Fruit fly (Drosophila melanogaster) whole organism, embryonic: ENCODE measurements around the gene VhaPPA1-2.

ENCODE experiments used
- Antp ChIP-seq: fragments of 200-800 bp; sonication (Bioruptor generic); optimal IDR thresholded peaks from 3 replicates; lab custom pipeline; 2016; ENCODE audit warnings: missing biosample characterization, missing genetic modification characterization
- Atf-2 ChIP-seq: fragments of 200-800 bp; sonication (Bioruptor generic); optimal IDR thresholded peaks from 2 replicates; lab custom pipeline; 2016; ENCODE audit warnings: missing biosample characterization, missing genetic modification characterization
- CG10147 ChIP-seq: fragments of 200-800 bp; sonication (Bioruptor generic); optimal IDR thresholded peaks from 2 replicates; lab custom pipeline; 2019; ENCODE audit warnings: missing biosample characterization, mild to moderate bottlenecking, missing genetic modification characterization, moderate library complexity
- CG10267 ChIP-seq: fragments of 200-800 bp; sonication (Bioruptor generic); optimal IDR thresholded peaks from 2 replicates; lab custom pipeline; 2018; ENCODE audit warnings: missing biosample characterization, mild to moderate bottlenecking, missing genetic modification characterization, moderate library complexity
- CG10654 ChIP-seq: fragments of 200-800 bp; sonication (Bioruptor generic); optimal IDR thresholded peaks from 2 replicates; lab custom pipeline; 2016; ENCODE audit warnings: missing biosample characterization, missing genetic modification characterization
- CG11247 ChIP-seq: fragments of 200-800 bp; sonication (Bioruptor generic); IDR thresholded peaks from 2 replicates; pipeline ENCODE4 v1.3.6; 2022; ENCODE audit warnings: missing biosample characterization, missing genetic modification characterization
- CG11723 ChIP-seq: fragments of 200-800 bp; sonication (Bioruptor generic); optimal IDR thresholded peaks from 2 replicates; lab custom pipeline; 2017; ENCODE audit warnings: missing biosample characterization, mild to moderate bottlenecking, missing genetic modification characterization
- CG12104 ChIP-seq: fragments of 200-800 bp; sonication (Bioruptor generic); optimal IDR thresholded peaks from 3 replicates; lab custom pipeline; 2016; ENCODE audit warnings: missing biosample characterization, missing genetic modification characterization
- CG13894 ChIP-seq: fragments of 200-800 bp; sonication (Bioruptor generic); optimal IDR thresholded peaks from 3 replicates; lab custom pipeline; 2018; ENCODE audit warnings: missing biosample characterization, mild to moderate bottlenecking, missing genetic modification characterization, moderate library complexity
- CG15011 ChIP-seq: fragments of 200-800 bp; sonication (Bioruptor generic); optimal IDR thresholded peaks from 3 replicates; lab custom pipeline; 2018; ENCODE audit warnings: missing biosample characterization, mild to moderate bottlenecking, missing genetic modification characterization
- CG16863 ChIP-seq: fragments of 200-800 bp; sonication (Bioruptor generic); optimal IDR thresholded peaks from 3 replicates; lab custom pipeline; 2016; ENCODE audit warnings: missing biosample characterization, missing genetic modification characterization
- CG17568 ChIP-seq: fragments of 200-800 bp; sonication (Bioruptor generic); optimal IDR thresholded peaks from 2 replicates; lab custom pipeline; 2018; ENCODE audit warnings: missing biosample characterization, mild to moderate bottlenecking, missing genetic modification characterization, moderate library complexity
- CG1792 ChIP-seq: fragments of 200-800 bp; sonication (Bioruptor generic); optimal IDR thresholded peaks from 2 replicates; lab custom pipeline; 2016; ENCODE audit warnings: missing biosample characterization, missing genetic modification characterization
- CG2199 ChIP-seq: fragments of 200-800 bp; sonication (Bioruptor generic); IDR thresholded peaks from 3 replicates; pipeline ENCODE4 v1.3.6; 2022; ENCODE audit warnings: missing biosample characterization, missing genetic modification characterization
- CG30403 ChIP-seq: fragments of 200-800 bp; sonication (Bioruptor generic); optimal IDR thresholded peaks from 3 replicates; lab custom pipeline; 2016; ENCODE audit warnings: missing biosample characterization, missing genetic modification characterization
- CG31224 ChIP-seq: fragments of 200-800 bp; sonication (Bioruptor generic); IDR thresholded peaks from 2 replicates; pipeline ENCODE4 v1.3.6; 2022; ENCODE audit warnings: missing biosample characterization, missing genetic modification characterization
- CG34376 ChIP-seq: fragments of 200-800 bp; sonication (Bioruptor generic); optimal IDR thresholded peaks from 2 replicates; lab custom pipeline; 2018; ENCODE audit warnings: missing biosample characterization, mild to moderate bottlenecking, missing genetic modification characterization
- CG5245 ChIP-seq: fragments of 200-800 bp; sonication (Bioruptor generic); optimal IDR thresholded peaks from 3 replicates; lab custom pipeline; 2016; ENCODE audit warnings: missing biosample characterization, missing genetic modification characterization
- CG6254 ChIP-seq: fragments of 200-800 bp; sonication (Bioruptor generic); optimal IDR thresholded peaks from 3 replicates; lab custom pipeline; 2017; ENCODE audit warnings: mild to moderate bottlenecking, missing biosample characterization, missing genetic modification reagents, missing genetic modification characterization
- CG6272 ChIP-seq: fragments of 200-800 bp; sonication (Bioruptor generic); IDR thresholded peaks from 2 replicates; pipeline ENCODE4 v1.3.6; 2022; ENCODE audit warnings: missing biosample characterization, missing genetic modification characterization
- CG6813 ChIP-seq: fragments of 200-800 bp; sonication (Bioruptor generic); optimal IDR thresholded peaks from 2 replicates; lab custom pipeline; 2017; ENCODE audit warnings: missing biosample characterization, missing genetic modification characterization, mild to moderate bottlenecking, moderate library complexity, missing genetic modification reagents
- CG9876 ChIP-seq: fragments of 200-800 bp; sonication (Bioruptor generic); optimal IDR thresholded peaks from 2 replicates; lab custom pipeline; 2016; ENCODE audit warnings: missing biosample characterization, missing genetic modification characterization
- D19B ChIP-seq: fragments of 200-800 bp; sonication (Bioruptor generic); optimal IDR thresholded peaks from 2 replicates; lab custom pipeline; 2017; ENCODE audit warnings: missing biosample characterization, mild to moderate bottlenecking, missing genetic modification characterization
- Drgx ChIP-seq: fragments of 200-800 bp; sonication (Bioruptor generic); IDR thresholded peaks from 2 replicates; pipeline ENCODE4 v1.3.6; 2022; ENCODE audit warnings: missing biosample characterization, missing genetic modification characterization
- Ets97D ChIP-seq: fragments of 200-800 bp; sonication (Bioruptor generic); optimal IDR thresholded peaks from 3 replicates; lab custom pipeline; 2016; ENCODE audit warnings: missing biosample characterization, missing genetic modification characterization
- Gug ChIP-seq: fragments of 200-800 bp; sonication (Bioruptor generic); IDR thresholded peaks from 4 replicates; pipeline ENCODE4 v1.3.6; 2022; ENCODE audit warnings: missing biosample characterization, missing genetic modification characterization
- HLH4C ChIP-seq: fragments of 200-800 bp; sonication (Bioruptor generic); IDR thresholded peaks from 3 replicates; pipeline ENCODE4 v1.3.6; 2022; ENCODE audit warnings: missing biosample characterization, missing genetic modification characterization; ENCODE audit not compliant: partially characterized antibody
- Hand ChIP-seq: fragments of 200-800 bp; sonication (Bioruptor generic); optimal IDR thresholded peaks from 2 replicates; lab custom pipeline; 2017; ENCODE audit warnings: mild to moderate bottlenecking, missing biosample characterization, missing genetic modification reagents, missing genetic modification characterization
- HmgD ChIP-seq: fragments of 200-800 bp; sonication (Bioruptor generic); optimal IDR thresholded peaks from 3 replicates; lab custom pipeline; 2016; ENCODE audit warnings: missing biosample characterization, missing genetic modification characterization
- Hsf ChIP-seq: fragments of 200-800 bp; sonication (Bioruptor generic); optimal IDR thresholded peaks from 3 replicates; lab custom pipeline; 2016; ENCODE audit warnings: missing biosample characterization, missing genetic modification characterization
- Med ChIP-seq: fragments of 200-800 bp; sonication (Bioruptor generic); peaks from one replicate; lab custom pipeline; 2016; ENCODE audit warnings: missing biosample characterization, missing genetic modification characterization, mild to moderate bottlenecking, inconsistent platforms, moderate library complexity
- Oli ChIP-seq: fragments of 200-800 bp; sonication (Bioruptor generic); optimal IDR thresholded peaks from 2 replicates; lab custom pipeline; 2018; ENCODE audit warnings: missing biosample characterization, mild to moderate bottlenecking, missing genetic modification characterization, moderate library complexity
- Sry-δ ChIP-seq: fragments of 200-800 bp; sonication (Bioruptor generic); optimal IDR thresholded peaks from 2 replicates; lab custom pipeline; 2016; ENCODE audit warnings: missing biosample characterization, missing genetic modification characterization
- al ChIP-seq: fragments of 200-800 bp; sonication (Bioruptor generic); IDR thresholded peaks from 2 replicates; pipeline ENCODE4 v1.3.6; 2022; ENCODE audit warnings: missing biosample characterization, missing genetic modification characterization
- ap ChIP-seq: fragments of 200-800 bp; sonication (Bioruptor generic); IDR thresholded peaks from 2 replicates; pipeline ENCODE4 v1.3.6; 2022; ENCODE audit warnings: missing biosample characterization, missing genetic modification characterization
- ash1 ChIP-seq: fragments of 200-800 bp; sonication (Bioruptor generic); optimal IDR thresholded peaks from 2 replicates; lab custom pipeline; 2018; ENCODE audit warnings: missing biosample characterization, mild to moderate bottlenecking, missing genetic modification characterization
- cas ChIP-seq: fragments of 200-800 bp; sonication (Bioruptor generic); IDR thresholded peaks from 2 replicates; pipeline ENCODE4 v1.3.6; 2022; ENCODE audit warnings: missing biosample characterization, missing genetic modification characterization
- dm ChIP-seq: fragments of 200-800 bp; sonication (Bioruptor generic); optimal IDR thresholded peaks from 3 replicates; lab custom pipeline; 2016; ENCODE audit warnings: missing biosample characterization, missing genetic modification characterization
- dysf ChIP-seq: fragments of 200-800 bp; sonication (Bioruptor generic); IDR thresholded peaks from 3 replicates; pipeline ENCODE4 v1.3.6; 2022; ENCODE audit warnings: missing biosample characterization, missing genetic modification characterization
- ems ChIP-seq: fragments of 200-800 bp; sonication (Bioruptor generic); optimal IDR thresholded peaks from 3 replicates; lab custom pipeline; 2016; ENCODE audit warnings: missing biosample characterization, missing genetic modification characterization
- fu2 ChIP-seq: fragments of 200-800 bp; sonication (Bioruptor generic); optimal IDR thresholded peaks from 2 replicates; lab custom pipeline; 2016; ENCODE audit warnings: missing biosample characterization, missing genetic modification characterization
- gro ChIP-seq: fragments of 200-800 bp; sonication (Bioruptor generic); optimal IDR thresholded peaks from 2 replicates; lab custom pipeline; 2016; ENCODE audit warnings: missing biosample characterization, missing genetic modification characterization
- h ChIP-seq: fragments of >200 bp; optimal IDR thresholded peaks from 2 replicates; lab custom pipeline; 2017
- kah ChIP-seq: fragments of 200-800 bp; sonication (Bioruptor generic); optimal IDR thresholded peaks from 2 replicates; lab custom pipeline; 2018; ENCODE audit warnings: missing biosample characterization, mild to moderate bottlenecking, missing genetic modification characterization
- lbe ChIP-seq: fragments of 200-800 bp; sonication (Bioruptor generic); optimal IDR thresholded peaks from 2 replicates; lab custom pipeline; 2016; ENCODE audit warnings: missing biosample characterization, mild to moderate bottlenecking, missing genetic modification characterization
- maf-S ChIP-seq: fragments of 200-800 bp; sonication (Bioruptor generic); optimal IDR thresholded peaks from 2 replicates; lab custom pipeline; 2016; ENCODE audit warnings: missing biosample characterization, missing genetic modification characterization
- mam ChIP-seq: fragments of 200-800 bp; sonication (Bioruptor generic); optimal IDR thresholded peaks from 3 replicates; lab custom pipeline; 2016; ENCODE audit warnings: missing biosample characterization, missing genetic modification characterization
- pros ChIP-seq: fragments of 200-800 bp; sonication (Bioruptor generic); optimal IDR thresholded peaks from 3 replicates; lab custom pipeline; 2019; ENCODE audit warnings: missing biosample characterization, mild to moderate bottlenecking, missing genetic modification characterization, moderate library complexity
- pzg ChIP-seq: fragments of 200-800 bp; sonication (Bioruptor generic); optimal IDR thresholded peaks from 3 replicates; lab custom pipeline; 2018; ENCODE audit warnings: missing biosample characterization, mild to moderate bottlenecking, missing genetic modification characterization, moderate library complexity
- scrt ChIP-seq: fragments of 200-800 bp; sonication (Bioruptor generic); optimal IDR thresholded peaks from 2 replicates; lab custom pipeline; 2018; ENCODE audit warnings: missing biosample characterization, mild to moderate bottlenecking, missing genetic modification characterization, moderate library complexity
- slbo ChIP-seq: fragments of 200-800 bp; sonication (Bioruptor generic); IDR thresholded peaks from 2 replicates; pipeline ENCODE4 v1.3.6; 2022; ENCODE audit warnings: missing biosample characterization, missing genetic modification characterization

The VhaPPA1-2 gene

dm6 chr3R:14886011-14886534, 14.0 kb downstream of the VhaPPA1-2 start, which contains the start of the genes Rrp6, CG33331 and CG33332 (continued):
- TF ChIP-seq CG10654 (GFP tag; lab: Kevin White, UChicago) (peak; percentile 53), CG11247 (GFP tag; lab: Robert Waterston, UW) (peak; percentile 65), HmgD (GFP tag; lab: Kevin White, UChicago) (no peak), Ets97D (GFP tag; lab: Kevin White, UChicago) (peak; percentile 75), CG6813 (GFP tag; lab: Kevin White, UChicago) (no peak), fu2 (peak; percentile 66), Hsf (GFP tag; lab: Kevin White, UChicago) (peak; percentile 66), CG10147 (GFP tag; lab: Kevin White, UChicago) (peak; percentile 63), maf-S (GFP tag; lab: Kevin White, UChicago) (peak; percentile 61), al (GFP tag; lab: Robert Waterston, UW) (peak; percentile 54), Sry-δ (peak; percentile 50), D19B (GFP tag; lab: Kevin White, UChicago) (peak; percentile 31), CG30403 (peak; percentile 86), ap (GFP tag; lab: Robert Waterston, UW) (no peak), CG12104 (peak; percentile 72), CG9876 (peak; percentile 33), CG2199 (GFP tag; lab: Robert Waterston, UW) (no peak), CG6272 (GFP tag; lab: Robert Waterston, UW) (peak; percentile 66), CG13894 (tag; lab: Kevin White, UChicago) (peak; percentile 66), Drgx (GFP tag; lab: Robert Waterston, UW) (peak; percentile 43), CG15011 (GFP tag; lab: Kevin White, UChicago) (no peak), Gug (GFP tag; lab: Robert Waterston, UW) (peak; percentile 40; the same call in 2 of the 4 replicates), CG34376 (GFP tag; lab: Kevin White, UChicago) (peak; percentile 59), CG10267 (tag; lab: Kevin White, UChicago) (peak; percentile 95), Oli (peak; percentile 45), CG5245 (peak; percentile 38), h (no peak), scrt (GFP tag; lab: Kevin White, UChicago) (peak; percentile 62), CG1792 (peak; percentile 41), Med (GFP tag; lab: Kevin White, UChicago) (peak; percentile 95), Antp (GFP tag; lab: Kevin White, UChicago) (peak; percentile 60), mam (GFP tag; lab: Kevin White, UChicago) (peak; percentile 69), Hand (GFP tag; lab: Kevin White, UChicago) (peak; percentile 37), ash1 (no peak), cas (GFP tag; lab: Robert Waterston, UW) (no peak), gro (GFP tag; lab: Kevin White, UChicago) (peak; percentile 37), kah (GFP tag; lab: Kevin White, UChicago) (no peak), CG17568 (GFP tag; lab: Kevin White, UChicago) (no peak), CG16863 (GFP tag; lab: Kevin White, UChicago) (no peak), slbo (peak; percentile 79), dm (GFP tag; lab: Kevin White, UChicago) (peak; percentile 84), HLH4C (GFP tag; lab: Robert Waterston, UW) (peak; percentile 31; the same call in 2 of the 3 replicates), dysf (peak; percentile 65; the same call in 2 of the 3 replicates), CG11723 (GFP tag; lab: Kevin White, UChicago) (peak; percentile 55), CG31224 (GFP tag; lab: Robert Waterston, UW) (peak; percentile 48; the same call in 1 of the 2 replicates), Atf-2 (GFP tag; lab: Kevin White, UChicago) (peak; percentile 35), pros (GFP tag; lab: Kevin White, UChicago) (no peak), CG6254 (GFP tag; lab: Kevin White, UChicago) (no peak), pzg (peak; percentile 70), lbe (GFP tag; lab: Kevin White, UChicago) (no peak), ems (GFP tag; lab: Kevin White, UChicago) (peak; percentile 47)
